Worm (Caenorhabditis elegans) whole organism, young adult: Measurements from ENCODE around the gene timm-17B.1.

Experiments used
- B0019.2 ChIP-seq: fragments of 200-800 bp; sonication (Bioruptor generic); conservative IDR thresholded peaks from 2 replicates; pipeline ENCODE4 v1.3.6; 2022; ENCODE audit warnings: missing genetic modification reagents, missing genetic modification characterization, missing compliant biosample characterization
- B0261.1 ChIP-seq: sonication (generic microtip); optimal IDR thresholded peaks from 2 replicates; lab custom pipeline; 2016; ENCODE audit warnings: mild to moderate bottlenecking, missing genetic modification characterization, moderate library complexity, missing compliant biosample characterization
- C17E4.6 ChIP-seq: fragments of 200-800 bp; sonication (Bioruptor generic); IDR thresholded peaks from 2 replicates; pipeline ENCODE4 v1.3.6; 2022; ENCODE audit warnings: missing genetic modification reagents, missing genetic modification characterization, missing compliant biosample characterization
- D2030.7 ChIP-seq: fragments of 200-800 bp; sonication (Bioruptor generic); IDR thresholded peaks from 2 replicates; pipeline ENCODE4 v1.3.6; 2022; ENCODE audit warnings: missing genetic modification reagents, missing genetic modification characterization, missing compliant biosample characterization
- F33H1.4 ChIP-seq: fragments of 200-800 bp; sonication (Bioruptor generic); IDR thresholded peaks from 2 replicates; pipeline ENCODE4 v1.3.6; 2022; ENCODE audit warnings: missing genetic modification reagents, missing genetic modification characterization, missing compliant biosample characterization
- F37B4.10 ChIP-seq: fragments of 200-800 bp; sonication (Bioruptor generic); IDR thresholded peaks from 2 replicates; pipeline ENCODE4 v1.3.6; 2022; ENCODE audit warnings: missing genetic modification characterization, missing compliant biosample characterization
- F39B2.1 ChIP-seq: fragments of 200-800 bp; sonication (Bioruptor generic); IDR thresholded peaks from 2 replicates; pipeline ENCODE4 v1.3.6; 2022; ENCODE audit warnings: missing genetic modification reagents, missing genetic modification characterization, missing compliant biosample characterization
- F55B11.4 ChIP-seq: sonication (generic microtip); optimal IDR thresholded peaks from 2 replicates; lab custom pipeline; 2016; ENCODE audit warnings: missing compliant biosample characterization, missing genetic modification characterization, borderline replicate concordance; ENCODE audit not compliant: insufficient read depth
- F57A8.1 ChIP-seq: fragments of 200-800 bp; sonication (Bioruptor generic); optimal IDR thresholded peaks from 2 replicates; lab custom pipeline; 2018; ENCODE audit warnings: mild to moderate bottlenecking, missing genetic modification characterization, moderate library complexity, missing compliant biosample characterization
- K11D2.4 ChIP-seq: fragments of 200-800 bp; sonication (Bioruptor generic); IDR thresholded peaks from 2 replicates; pipeline ENCODE4 v1.3.6; 2022; ENCODE audit warnings: missing genetic modification reagents, missing genetic modification characterization, missing compliant biosample characterization
- T26A5.8 ChIP-seq: sonication (generic microtip); optimal IDR thresholded peaks from 2 replicates; lab custom pipeline; 2016; ENCODE audit warnings: missing genetic modification characterization, missing compliant biosample characterization
- Y53F4B.3 ChIP-seq: fragments of 200-800 bp; sonication (Bioruptor generic); IDR thresholded peaks from 2 replicates; pipeline ENCODE4 v1.3.6; 2022; ENCODE audit warnings: missing genetic modification reagents, missing genetic modification characterization, missing compliant biosample characterization
- ZK185.1 ChIP-seq: sonication (generic microtip); optimal IDR thresholded peaks from 2 replicates; lab custom pipeline; 2016; ENCODE audit warnings: mild to moderate bottlenecking, missing genetic modification characterization, missing compliant biosample characterization; ENCODE audit not compliant: poor library complexity, severe bottlenecking
- ama-1 ChIP-seq, 3 experiments: fragments of 150-350 bp in 1 of 3; sonication (generic microtip) in 2 of 3; optimal IDR thresholded peaks; 2 replicates each; lab custom pipeline; 2014 to 2018; ENCODE audit warnings: missing biosample characterization in 2 of 3, missing genetic modification characterization in 2 of 3, missing genetic modification reagents in 2 of 3
- atf-7 ChIP-seq: sonication (generic microtip); optimal IDR thresholded peaks from 2 replicates; lab custom pipeline; 2017; ENCODE audit warnings: mild to moderate bottlenecking, missing genetic modification characterization, missing compliant biosample characterization
- attf-3 ChIP-seq: fragments of 200-800 bp; sonication (Bioruptor generic); conservative IDR thresholded peaks from 2 replicates; pipeline ENCODE4 v1.3.6; 2022; ENCODE audit warnings: missing genetic modification reagents, missing genetic modification characterization, missing compliant biosample characterization
- attf-6 ChIP-seq: fragments of 200-800 bp; sonication (Bioruptor generic); IDR thresholded peaks from 2 replicates; pipeline ENCODE4 v1.3.6; 2022; ENCODE audit warnings: missing genetic modification reagents, missing genetic modification characterization, missing compliant biosample characterization
- bed-1 ChIP-seq: fragments of 200-800 bp; sonication (Bioruptor generic); IDR thresholded peaks from 2 replicates; pipeline ENCODE4 v1.3.6; 2022; ENCODE audit warnings: missing genetic modification reagents, missing genetic modification characterization, missing compliant biosample characterization
- bed-2 ChIP-seq: fragments of 200-800 bp; sonication (Bioruptor generic); IDR thresholded peaks from 2 replicates; pipeline ENCODE4 v1.3.6; 2022; ENCODE audit warnings: missing genetic modification reagents, missing genetic modification characterization, missing compliant biosample characterization
- ceh-27 ChIP-seq: fragments of 200-800 bp; sonication (Bioruptor generic); optimal IDR thresholded peaks from 2 replicates; lab custom pipeline; 2018; ENCODE audit warnings: mild to moderate bottlenecking, missing genetic modification characterization, moderate library complexity, missing compliant biosample characterization
- ceh-58 ChIP-seq: fragments of 200-800 bp; sonication (Bioruptor generic); IDR thresholded peaks from 2 replicates; pipeline ENCODE4 v1.3.6; 2022; ENCODE audit warnings: missing genetic modification characterization, missing compliant biosample characterization
- ceh-91 ChIP-seq: fragments of 200-800 bp; sonication (Bioruptor generic); IDR thresholded peaks from 2 replicates; pipeline ENCODE4 v1.3.6; 2022; ENCODE audit warnings: missing genetic modification reagents, missing genetic modification characterization, missing compliant biosample characterization
- dpff-1 ChIP-seq: sonication (generic microtip); optimal IDR thresholded peaks from 2 replicates; lab custom pipeline; 2017; ENCODE audit warnings: mild to moderate bottlenecking, missing genetic modification characterization, missing compliant biosample characterization
- dpl-1 ChIP-seq: fragments of 150-350 bp; optimal IDR thresholded peaks from 2 replicates; lab custom pipeline; 2014; ENCODE audit warnings: missing biosample characterization, missing genetic modification reagents, missing genetic modification characterization
- egl-44 ChIP-seq: fragments of 200-800 bp; sonication (Bioruptor generic); IDR thresholded peaks from 2 replicates; pipeline ENCODE4 v1.3.6; 2022; ENCODE audit warnings: missing genetic modification reagents, missing genetic modification characterization, missing compliant biosample characterization
- ekl-4 ChIP-seq: fragments of 200-800 bp; sonication (Bioruptor generic); IDR thresholded peaks from 2 replicates; pipeline ENCODE4 v1.3.6; 2022; ENCODE audit warnings: missing genetic modification reagents, missing genetic modification characterization, missing compliant biosample characterization
- him-1 ChIP-seq: sonication (generic microtip); optimal IDR thresholded peaks from 2 replicates; lab custom pipeline; 2016; ENCODE audit warnings: missing genotype, missing genetic modification reagents, missing genetic modification characterization, missing compliant biosample characterization
- hlh-12 ChIP-seq: sonication (generic microtip); optimal IDR thresholded peaks from 2 replicates; lab custom pipeline; 2016; ENCODE audit warnings: missing genetic modification characterization, missing compliant biosample characterization
- hlh-26 ChIP-seq: fragments of 200-800 bp; sonication (Bioruptor generic); conservative IDR thresholded peaks from 2 replicates; pipeline ENCODE4 v1.3.6; 2022; ENCODE audit warnings: missing genetic modification reagents, missing genetic modification characterization, missing compliant biosample characterization
- hmg-1.2 ChIP-seq: fragments of 200-800 bp; sonication (Bioruptor generic); IDR thresholded peaks from 2 replicates; pipeline ENCODE4 v1.3.6; 2022; ENCODE audit warnings: missing genetic modification reagents, missing genetic modification characterization, missing compliant biosample characterization
- lag-1 ChIP-seq: fragments of 200-800 bp; sonication (Bioruptor generic); IDR thresholded peaks from 2 replicates; pipeline ENCODE4 v1.3.6; 2022; ENCODE audit warnings: missing genetic modification reagents, missing genetic modification characterization, missing compliant biosample characterization
- let-526 ChIP-seq: fragments of 200-800 bp; sonication (Bioruptor generic); IDR thresholded peaks from 2 replicates; pipeline ENCODE4 v1.3.6; 2022; ENCODE audit warnings: missing genetic modification reagents, missing genetic modification characterization, missing compliant biosample characterization
- lin-35 ChIP-seq, 3 experiments: fragments of 150-350 bp in 2 of 3; sonication (generic microtip) in 1 of 3; optimal IDR thresholded peaks; 2 replicates each; lab custom pipeline; 2014 to 2018; ENCODE audit warnings: missing biosample characterization in 3 of 3, missing genetic modification characterization in 3 of 3, missing genetic modification reagents in 3 of 3
- lin-54 ChIP-seq: fragments of 200-800 bp; sonication (Bioruptor generic); optimal IDR thresholded peaks from 2 replicates; lab custom pipeline; 2018; ENCODE audit warnings: mild to moderate bottlenecking, missing genetic modification characterization, missing compliant biosample characterization
- madf-6 ChIP-seq: fragments of 200-800 bp; sonication (Bioruptor generic); IDR thresholded peaks from 2 replicates; pipeline ENCODE4 v1.3.6; 2022; ENCODE audit warnings: missing genetic modification reagents, missing genetic modification characterization, missing compliant biosample characterization
- mes-4 ChIP-seq: sonication (generic microtip); optimal IDR thresholded peaks from 2 replicates; lab custom pipeline; 2016; ENCODE audit warnings: missing genotype, missing genetic modification characterization, missing compliant biosample characterization
- nfya-1 ChIP-seq: sonication (generic microtip); optimal IDR thresholded peaks from 2 replicates; lab custom pipeline; 2017; ENCODE audit warnings: antibody characterized with exemption, missing compliant biosample characterization, missing genetic modification characterization, borderline replicate concordance; ENCODE audit not compliant: insufficient read depth
- nfya-2 ChIP-seq: fragments of 200-800 bp; sonication (Bioruptor generic); IDR thresholded peaks from 2 replicates; pipeline ENCODE4 v1.3.6; 2022; ENCODE audit warnings: missing genetic modification reagents, missing genetic modification characterization, missing compliant biosample characterization
- nhr-120 ChIP-seq: fragments of 200-800 bp; sonication (Bioruptor generic); IDR thresholded peaks from 2 replicates; pipeline ENCODE4 v1.3.6; 2022; ENCODE audit warnings: missing genetic modification characterization, missing compliant biosample characterization
- sdz-38 ChIP-seq: sonication (generic microtip); optimal IDR thresholded peaks from 2 replicates; lab custom pipeline; 2016; ENCODE audit warnings: missing genotype, missing genetic modification characterization, missing compliant biosample characterization
- sea-2 ChIP-seq: fragments of 200-800 bp; sonication (Bioruptor generic); IDR thresholded peaks from 2 replicates; pipeline ENCODE4 v1.3.6; 2022; ENCODE audit warnings: missing genetic modification characterization, missing compliant biosample characterization
- snpc-4 ChIP-seq, 5 experiments: fragments of 150-350 bp in 1 of 5; sonication (generic microtip) in 4 of 5; optimal IDR thresholded peaks; 2 replicates each; lab custom pipeline; 2014 to 2018; ENCODE audit warnings: missing genetic modification characterization in 5 of 5, missing biosample characterization in 3 of 5, antibody characterized with exemption in 2 of 5, mild to moderate bottlenecking in 2 of 5, missing compliant biosample characterization in 2 of 5, missing genotype in 2 of 5, moderate library complexity in 2 of 5, missing genetic modification reagents in 1 of 5
- tlf-1 ChIP-seq: fragments of 200-800 bp; sonication (Bioruptor generic); optimal IDR thresholded peaks from 2 replicates; lab custom pipeline; 2018; ENCODE audit warnings: mild to moderate bottlenecking, missing genetic modification characterization, missing compliant biosample characterization
- unc-130 ChIP-seq: sonication (generic microtip); optimal IDR thresholded peaks from 2 replicates; lab custom pipeline; 2016; ENCODE audit warnings: missing genetic modification reagents, missing genetic modification characterization, missing compliant biosample characterization
- xnd-1 ChIP-seq: sonication (generic microtip); optimal IDR thresholded peaks from 2 replicates; lab custom pipeline; 2016; ENCODE audit warnings: missing genotype, missing genetic modification reagents, missing genetic modification characterization, missing compliant biosample characterization
- ztf-22 ChIP-seq: fragments of 200-800 bp; sonication (Bioruptor generic); optimal IDR thresholded peaks from 2 replicates; lab custom pipeline; 2018; ENCODE audit warnings: mild to moderate bottlenecking, missing genetic modification characterization, moderate library complexity, missing compliant biosample characterization

Gene timm-17B.1

ce11 chrIV:4751814-4752213 lies 6.5 kb upstream of the timm-17B.1 start, which contains the start of gene Y17G9B.4 (continued):
- TF ChIP-seq B0261.1 (tag; lab: Kevin White, UChicago), result no peak
- no peak for TF ChIP-seq lag-1 (GFP tag; lab: Robert Waterston, UW)
- no peak for TF ChIP-seq ceh-27 (GFP tag; lab: Kevin White, UChicago)
- TF ChIP-seq sdz-38 (tag; lab: Kevin White, UChicago), result no peak
- no peak for TF ChIP-seq hlh-12
- TF ChIP-seq F37B4.10, result no peak
- no peak for TF ChIP-seq attf-3 (GFP tag; lab: Robert Waterston, UW)
- TF ChIP-seq attf-6 (GFP tag; lab: Robert Waterston, UW), result no peak
- no peak for TF ChIP-seq him-1 (tag; lab: Kevin White, UChicago)
- no peak for TF ChIP-seq ama-1 (optimal IDR thresholded peaks at IDR 0.05; lab: Kevin White, UChicago)
- no peak for TF ChIP-seq ama-1 (GFP tag; optimal IDR thresholded peaks at IDR 0.05; lab: Kevin White, UChicago)
- no peak for TF ChIP-seq nhr-120 (GFP tag; lab: Robert Waterston, UW)
- no peak for TF ChIP-seq C17E4.6 (GFP tag; lab: Robert Waterston, UW)
- TF ChIP-seq snpc-4 (GFP tag; optimal IDR thresholded peaks at IDR 0.05; lab: Kevin White, UChicago), result no peak
- peak in 2 of 4 experiments; percentile 25 to 52 for TF ChIP-seq snpc-4 (tag; optimal IDR thresholded peaks at IDR 0.05; lab: Kevin White, UChicago)
- TF ChIP-seq ztf-22 (GFP tag; lab: Kevin White, UChicago), result no peak
- no peak for TF ChIP-seq hlh-26
- TF ChIP-seq T26A5.8 (tag; lab: Kevin White, UChicago), result no peak
- TF ChIP-seq D2030.7, result peak; percentile 53
- no peak for TF ChIP-seq bed-2 (GFP tag; lab: Robert Waterston, UW)
- no peak for TF ChIP-seq mes-4 (tag; lab: Kevin White, UChicago)
- no peak for TF ChIP-seq dpl-1 (GFP tag; lab: Kevin White, UChicago)
- TF ChIP-seq F57A8.1 (GFP tag; lab: Kevin White, UChicago), result no peak
- TF ChIP-seq unc-130 (GFP tag; lab: Kevin White, UChicago), result no peak
- no peak for TF ChIP-seq nfya-1 (tag; lab: Kevin White, UChicago)
- no peak for TF ChIP-seq nfya-2 (GFP tag; lab: Robert Waterston, UW)
- no peak for TF ChIP-seq hmg-1.2 (GFP tag; lab: Robert Waterston, UW)
- no peak for TF ChIP-seq ceh-91 (GFP tag; lab: Robert Waterston, UW)
- peak; percentile 86 for TF ChIP-seq xnd-1 (tag; lab: Kevin White, UChicago)

- no peak for TF ChIP-seq hlh-26
- TF ChIP-seq ekl-4, result peak; percentile 99
- TF ChIP-seq dpff-1, result peak; percentile 78
- peak; percentile 99 for TF ChIP-seq ZK185.1
- TF ChIP-seq F33H1.4, result peak; percentile 98
- TF ChIP-seq atf-7, result peak; percentile 99
- TF ChIP-seq ztf-22 (GFP tag; lab: Kevin White, UChicago), result peak; percentile 98
- TF ChIP-seq Y53F4B.3, result peak; percentile 91
- peak; percentile 98 for TF ChIP-seq egl-44
- TF ChIP-seq ceh-27 (GFP tag; lab: Kevin White, UChicago), result peak; percentile 99
- TF ChIP-seq lin-54 (GFP tag; lab: Kevin White, UChicago), result peak; percentile 99
- TF ChIP-seq bed-1 (GFP tag; lab: Robert Waterston, UW), result 0 out of 2 replicates have a peak, but pooled peaks have one; percentile 85
- peak; percentile 50 for TF ChIP-seq ama-1 (optimal IDR thresholded peaks at IDR 0.05; lab: Kevin White, UChicago)
- TF ChIP-seq ama-1 (GFP tag; optimal IDR thresholded peaks at IDR 0.05; lab: Kevin White, UChicago), result peak; percentile 71 to 88
- TF ChIP-seq let-526, result peak; percentile 99
- TF ChIP-seq F39B2.1, result peak; percentile 92
- TF ChIP-seq madf-6, result peak; percentile 99
- TF ChIP-seq tlf-1 (GFP tag; lab: Kevin White, UChicago), result peak; percentile 100
- 0 out of 2 replicates have a peak, but pooled peaks have one; percentile 54 for TF ChIP-seq ceh-58 (GFP tag; lab: Robert Waterston, UW)
- peak; percentile 97 for TF ChIP-seq B0019.2 (GFP tag; lab: Robert Waterston, UW)
- peak; percentile 49 to 100 (median 90) for TF ChIP-seq lin-35 (GFP tag; optimal IDR thresholded peaks at IDR 0.05; lab: Kevin White, UChicago)
- no peak for TF ChIP-seq F55B11.4 (tag; lab: Kevin White, UChicago)
- TF ChIP-seq K11D2.4 (GFP tag; lab: Robert Waterston, UW), result peak; percentile 100
- peak; percentile 91 for TF ChIP-seq sea-2 (GFP tag; lab: Robert Waterston, UW)
Observed at ce11 chrIV:4749728-4750278, 4.5 kb upstream of the timm-17B.1 start, which contains the start of the genes rpl-20 and Y17G9B.5. rpl-20 (minus strand) TSS chrIV:4749778. Y17G9B.5 (plus strand) TSS chrIV:4750240.
